Worm (Caenorhabditis elegans) whole organism, young adult: ENCODE measurements around the gene tag-343.

ENCODE experiments used
- B0019.2 ChIP-seq: fragments of 200-800 bp; sonication (Bioruptor generic); conservative IDR thresholded peaks from 2 replicates; pipeline ENCODE4 v1.3.6; 2022; ENCODE audit warnings: missing genetic modification reagents, missing genetic modification characterization, missing compliant biosample characterization
- B0035.1 ChIP-seq: sonication (generic microtip); optimal IDR thresholded peaks from 2 replicates; lab custom pipeline; 2016; ENCODE audit warnings: missing genetic modification characterization, mild to moderate bottlenecking, missing compliant biosample characterization, missing genotype, missing genetic modification reagents
- F22D6.2 ChIP-seq: sonication (generic microtip); optimal IDR thresholded peaks from 2 replicates; lab custom pipeline; 2016; ENCODE audit warnings: mild to moderate bottlenecking, missing genetic modification characterization, missing compliant biosample characterization
- F39B2.1 ChIP-seq: fragments of 200-800 bp; sonication (Bioruptor generic); IDR thresholded peaks from 2 replicates; pipeline ENCODE4 v1.3.6; 2022; ENCODE audit warnings: missing genetic modification reagents, missing genetic modification characterization, missing compliant biosample characterization
- F49E8.2 ChIP-seq: sonication (generic microtip); optimal IDR thresholded peaks from 3 replicates; lab custom pipeline; 2017; ENCODE audit warnings: missing genetic modification characterization, mild to moderate bottlenecking, missing compliant biosample characterization, antibody characterized with exemption, moderate library complexity; ENCODE audit not compliant: insufficient read depth
- F55B11.4 ChIP-seq: sonication (generic microtip); optimal IDR thresholded peaks from 2 replicates; lab custom pipeline; 2016; ENCODE audit warnings: missing compliant biosample characterization, missing genetic modification characterization, borderline replicate concordance; ENCODE audit not compliant: insufficient read depth
- Y56A3A.18 ChIP-seq: fragments of 200-800 bp; sonication (Bioruptor generic); IDR thresholded peaks from 2 replicates; pipeline ENCODE4 v1.3.6; 2022; ENCODE audit warnings: missing genetic modification reagents, missing genetic modification characterization, missing compliant biosample characterization
- Y95B8A.8 ChIP-seq: fragments of 200-800 bp; sonication (Bioruptor generic); IDR thresholded peaks from 2 replicates; pipeline ENCODE4 v1.3.6; 2022; ENCODE audit warnings: missing genetic modification reagents, missing genetic modification characterization, missing compliant biosample characterization
- ama-1 ChIP-seq, 3 experiments: fragments of 150-350 bp in 1 of 3; sonication (generic microtip) in 2 of 3; optimal IDR thresholded peaks; 2 replicates each; lab custom pipeline; 2014 to 2018; ENCODE audit warnings: missing biosample characterization in 2 of 3, missing genetic modification characterization in 2 of 3, missing genetic modification reagents in 2 of 3
- aptf-2 ChIP-seq: fragments of 200-800 bp; sonication (Bioruptor generic); conservative IDR thresholded peaks from 2 replicates; pipeline ENCODE4 v1.3.6; 2022; ENCODE audit warnings: missing genetic modification reagents, missing genetic modification characterization, missing compliant biosample characterization
- attf-3 ChIP-seq: fragments of 200-800 bp; sonication (Bioruptor generic); conservative IDR thresholded peaks from 2 replicates; pipeline ENCODE4 v1.3.6; 2022; ENCODE audit warnings: missing genetic modification reagents, missing genetic modification characterization, missing compliant biosample characterization
- attf-5 ChIP-seq: fragments of 200-800 bp; sonication (Bioruptor generic); optimal IDR thresholded peaks from 2 replicates; lab custom pipeline; 2018; ENCODE audit warnings: mild to moderate bottlenecking, missing genetic modification characterization, missing compliant biosample characterization
- attf-6 ChIP-seq: fragments of 200-800 bp; sonication (Bioruptor generic); IDR thresholded peaks from 2 replicates; pipeline ENCODE4 v1.3.6; 2022; ENCODE audit warnings: missing genetic modification reagents, missing genetic modification characterization, missing compliant biosample characterization
- bed-1 ChIP-seq: fragments of 200-800 bp; sonication (Bioruptor generic); IDR thresholded peaks from 2 replicates; pipeline ENCODE4 v1.3.6; 2022; ENCODE audit warnings: missing genetic modification reagents, missing genetic modification characterization, missing compliant biosample characterization
- ceh-58 ChIP-seq: fragments of 200-800 bp; sonication (Bioruptor generic); IDR thresholded peaks from 2 replicates; pipeline ENCODE4 v1.3.6; 2022; ENCODE audit warnings: missing genetic modification characterization, missing compliant biosample characterization
- chd-7 ChIP-seq: sonication (generic microtip); optimal IDR thresholded peaks from 2 replicates; lab custom pipeline; 2016; ENCODE audit warnings: mild to moderate bottlenecking, missing genetic modification characterization, moderate library complexity, missing compliant biosample characterization
- efl-1 ChIP-seq: fragments of 150-350 bp; optimal IDR thresholded peaks from 2 replicates; lab custom pipeline; 2014; ENCODE audit warnings: missing biosample characterization, missing genetic modification reagents, missing genetic modification characterization
- egrh-3 ChIP-seq: fragments of 200-800 bp; sonication (Bioruptor generic); IDR thresholded peaks from 2 replicates; pipeline ENCODE4 v1.3.6; 2022; ENCODE audit warnings: missing genetic modification reagents, missing genetic modification characterization, missing compliant biosample characterization
- fkh-3 ChIP-seq: sonication (generic microtip); optimal IDR thresholded peaks from 2 replicates; lab custom pipeline; 2016; ENCODE audit warnings: mild to moderate bottlenecking, missing genetic modification characterization, missing compliant biosample characterization
- hmg-1.2 ChIP-seq: fragments of 200-800 bp; sonication (Bioruptor generic); IDR thresholded peaks from 2 replicates; pipeline ENCODE4 v1.3.6; 2022; ENCODE audit warnings: missing genetic modification reagents, missing genetic modification characterization, missing compliant biosample characterization
- let-526 ChIP-seq: fragments of 200-800 bp; sonication (Bioruptor generic); IDR thresholded peaks from 2 replicates; pipeline ENCODE4 v1.3.6; 2022; ENCODE audit warnings: missing genetic modification reagents, missing genetic modification characterization, missing compliant biosample characterization
- lin-26 ChIP-seq: fragments of 200-800 bp; sonication (Bioruptor generic); IDR thresholded peaks from 2 replicates; pipeline ENCODE4 v1.3.6; 2022; ENCODE audit warnings: missing genetic modification reagents, missing genetic modification characterization, missing compliant biosample characterization
- lsy-27 ChIP-seq: sonication (generic microtip); optimal IDR thresholded peaks from 2 replicates; lab custom pipeline; 2017; ENCODE audit warnings: missing genetic modification characterization, mild to moderate bottlenecking, missing compliant biosample characterization, antibody characterized with exemption, missing genotype, borderline replicate concordance; ENCODE audit not compliant: insufficient read depth
- madf-8 ChIP-seq: fragments of 200-800 bp; sonication (Bioruptor generic); conservative IDR thresholded peaks from 2 replicates; pipeline ENCODE4 v1.3.6; 2022; ENCODE audit warnings: missing genetic modification reagents, missing genetic modification characterization, missing compliant biosample characterization
- mcd-1 ChIP-seq: fragments of 200-800 bp; sonication (Bioruptor generic); IDR thresholded peaks from 2 replicates; pipeline ENCODE4 v1.3.6; 2022; ENCODE audit warnings: missing genetic modification reagents, missing genetic modification characterization, missing compliant biosample characterization
- nfya-2 ChIP-seq: fragments of 200-800 bp; sonication (Bioruptor generic); IDR thresholded peaks from 2 replicates; pipeline ENCODE4 v1.3.6; 2022; ENCODE audit warnings: missing genetic modification reagents, missing genetic modification characterization, missing compliant biosample characterization
- nhr-80 ChIP-seq: sonication (generic microtip); optimal IDR thresholded peaks from 2 replicates; lab custom pipeline; 2016; ENCODE audit warnings: missing genetic modification characterization, missing compliant biosample characterization
- pbrm-1 ChIP-seq: fragments of 200-800 bp; sonication (Bioruptor generic); IDR thresholded peaks from 2 replicates; pipeline ENCODE4 v1.3.6; 2022; ENCODE audit warnings: missing genetic modification reagents, missing genetic modification characterization, missing compliant biosample characterization
- repo-1 ChIP-seq: sonication (generic microtip); optimal IDR thresholded peaks from 2 replicates; lab custom pipeline; 2017; ENCODE audit warnings: mild to moderate bottlenecking, missing genetic modification characterization, missing compliant biosample characterization
- sea-2 ChIP-seq: fragments of 200-800 bp; sonication (Bioruptor generic); IDR thresholded peaks from 2 replicates; pipeline ENCODE4 v1.3.6; 2022; ENCODE audit warnings: missing genetic modification characterization, missing compliant biosample characterization
- snpc-1.1 ChIP-seq: sonication (generic microtip); optimal IDR thresholded peaks from 2 replicates; lab custom pipeline; 2017; ENCODE audit warnings: missing genetic modification characterization, mild to moderate bottlenecking, missing compliant biosample characterization, antibody characterized with exemption, moderate library complexity, missing genotype, missing genetic modification reagents; ENCODE audit not compliant: insufficient read depth
- snpc-1.3 ChIP-seq: sonication (generic microtip); optimal IDR thresholded peaks from 2 replicates; lab custom pipeline; 2017; ENCODE audit warnings: missing genetic modification characterization, mild to moderate bottlenecking, missing compliant biosample characterization, antibody characterized with exemption, moderate library complexity, missing genotype, missing genetic modification reagents; ENCODE audit not compliant: insufficient read depth
- somi-1 ChIP-seq: fragments of 200-800 bp; sonication (Bioruptor generic); optimal IDR thresholded peaks from 2 replicates; lab custom pipeline; 2018; ENCODE audit warnings: mild to moderate bottlenecking, missing genetic modification characterization, missing compliant biosample characterization
- sptf-2 ChIP-seq: fragments of 200-800 bp; sonication (Bioruptor generic); optimal IDR thresholded peaks from 2 replicates; lab custom pipeline; 2018; ENCODE audit warnings: mild to moderate bottlenecking, missing genetic modification characterization, missing compliant biosample characterization
- tlf-1 ChIP-seq: fragments of 200-800 bp; sonication (Bioruptor generic); optimal IDR thresholded peaks from 2 replicates; lab custom pipeline; 2018; ENCODE audit warnings: mild to moderate bottlenecking, missing genetic modification characterization, missing compliant biosample characterization
- unc-62 ChIP-seq: fragments of 150-350 bp; optimal IDR thresholded peaks from 2 replicates; lab custom pipeline; 2014; ENCODE audit warnings: missing biosample characterization, missing genetic modification reagents, missing genetic modification characterization
- zfh-2 ChIP-seq: fragments of 200-800 bp; sonication (Bioruptor generic); conservative IDR thresholded peaks from 2 replicates; pipeline ENCODE4 v1.3.6; 2022; ENCODE audit warnings: missing genetic modification reagents, missing genetic modification characterization, missing compliant biosample characterization
- ztf-22 ChIP-seq: fragments of 200-800 bp; sonication (Bioruptor generic); optimal IDR thresholded peaks from 2 replicates; lab custom pipeline; 2018; ENCODE audit warnings: mild to moderate bottlenecking, missing genetic modification characterization, moderate library complexity, missing compliant biosample characterization

Gene tag-343

ce11 chrX:16647222-16647621 is 27.3 kb downstream of the tag-343 start:
- no peak for TF ChIP-seq fkh-3 (tag; lab: Kevin White, UChicago)
- no peak for TF ChIP-seq nfya-2 (GFP tag; lab: Robert Waterston, UW)
- no peak for TF ChIP-seq Y95B8A.8
- TF ChIP-seq ztf-22 (GFP tag; lab: Kevin White, UChicago) = no peak
- no peak for TF ChIP-seq F55B11.4 (tag; lab: Kevin White, UChicago)
- no peak for TF ChIP-seq lin-26 (GFP tag; lab: Robert Waterston, UW)
- no peak for TF ChIP-seq F39B2.1 (GFP tag; lab: Robert Waterston, UW)
- TF ChIP-seq unc-62 (GFP tag; lab: Kevin White, UChicago) = no peak
- no peak for TF ChIP-seq sea-2 (GFP tag; lab: Robert Waterston, UW)
- no peak for TF ChIP-seq mcd-1 (GFP tag; lab: Robert Waterston, UW)
- TF ChIP-seq tlf-1 = no peak
- no peak for TF ChIP-seq somi-1 (GFP tag; lab: Kevin White, UChicago)
- TF ChIP-seq snpc-1.3 (tag; lab: Kevin White, UChicago) = no peak
- no peak for TF ChIP-seq F49E8.2 (tag; lab: Kevin White, UChicago)
- TF ChIP-seq lsy-27 (tag; lab: Kevin White, UChicago) = no peak
- no peak for TF ChIP-seq pbrm-1 (GFP tag; lab: Robert Waterston, UW)
- TF ChIP-seq attf-3 = no peak
- TF ChIP-seq B0019.2 (GFP tag; lab: Robert Waterston, UW) = no peak

ce11 chrX:16644889-16645288 is 29.6 kb downstream of the tag-343 start:
- TF ChIP-seq aptf-2 (GFP tag; lab: Robert Waterston, UW) = no peak
- peak; percentile 54 for TF ChIP-seq nhr-80 (tag; lab: Kevin White, UChicago)

DNA sequence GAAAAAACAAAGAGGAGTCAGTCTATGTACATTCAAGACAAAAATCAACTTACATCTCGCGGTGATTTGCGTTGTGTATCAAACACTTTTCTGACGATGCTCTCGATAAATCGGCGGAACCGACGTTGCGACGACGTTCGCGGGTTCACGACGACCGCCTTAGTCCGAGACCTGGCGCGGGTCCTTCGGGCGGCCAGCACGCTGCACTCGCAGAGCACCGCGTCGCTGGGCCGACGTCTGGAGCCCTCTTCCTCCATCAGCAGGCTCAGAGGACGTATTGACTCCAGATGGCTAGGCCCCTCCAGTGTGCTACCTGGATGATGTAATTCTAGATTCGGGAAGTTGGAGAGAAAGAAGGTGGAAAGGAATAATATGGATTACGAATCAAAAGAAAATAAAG is 31.3 kb downstream of the tag-343 start:
- TF ChIP-seq hmg-1.2 (GFP tag; lab: Robert Waterston, UW) (no peak), attf-5 (GFP tag; lab: Kevin White, UChicago) (no peak), ama-1 (optimal IDR thresholded peaks at IDR 0.05; lab: Kevin White, UChicago) (no peak), ama-1 (GFP tag; optimal IDR thresholded peaks at IDR 0.05; lab: Kevin White, UChicago) (no peak), F22D6.2 (tag; lab: Kevin White, UChicago) (no peak), snpc-1.1 (no peak), attf-6 (GFP tag; lab: Robert Waterston, UW) (no peak), bed-1 (GFP tag; lab: Robert Waterston, UW) (no peak), B0035.1 (tag; lab: Kevin White, UChicago) (no peak), ceh-58 (no peak), fkh-3 (tag; lab: Kevin White, UChicago) (no peak), zfh-2 (GFP tag; lab: Robert Waterston, UW) (peak; percentile 95), unc-62 (GFP tag; lab: Kevin White, UChicago) (no peak), madf-8 (GFP tag; lab: Robert Waterston, UW) (no peak), Y56A3A.18 (GFP tag; lab: Robert Waterston, UW) (no peak), pbrm-1 (GFP tag; lab: Robert Waterston, UW) (no peak), let-526 (GFP tag; lab: Robert Waterston, UW) (no peak), sptf-2 (peak; percentile 29), egrh-3 (GFP tag; lab: Robert Waterston, UW) (peak; percentile 89; the same call in 1 of the 2 replicates), efl-1 (GFP tag; lab: Kevin White, UChicago) (no peak), nhr-80 (tag; lab: Kevin White, UChicago) (no peak), chd-7 (tag; lab: Kevin White, UChicago) (no peak), repo-1 (tag; lab: Kevin White, UChicago) (no peak)
